Worm (Caenorhabditis elegans) whole organism, L2 larva: ENCODE data around the gene Y37E11B.10.

Source experiments
- C34F6.9 ChIP-seq: fragments of 150-350 bp; optimal IDR thresholded peaks from 2 replicates; lab custom pipeline; 2014; ENCODE audit warnings: missing biosample characterization, missing genetic modification characterization
- F13H6.1 ChIP-seq: sonication (generic microtip); optimal IDR thresholded peaks from 2 replicates; lab custom pipeline; 2016; ENCODE audit warnings: missing genetic modification characterization, missing compliant biosample characterization
- Y55F3AM.14 ChIP-seq: fragments of 200-800 bp; sonication (Bioruptor generic); optimal IDR thresholded peaks from 2 replicates; lab custom pipeline; 2018; ENCODE audit warnings: mild to moderate bottlenecking, missing genetic modification characterization, missing compliant biosample characterization
- ZK546.5 ChIP-seq: sonication (generic microtip); optimal IDR thresholded peaks from 2 replicates; lab custom pipeline; 2017; ENCODE audit warnings: missing biosample characterization, missing genetic modification characterization
- alr-1 ChIP-seq: fragments of 150-350 bp; optimal IDR thresholded peaks from 2 replicates; lab custom pipeline; 2014; ENCODE audit warnings: missing biosample characterization, missing genetic modification characterization
- aly-2 ChIP-seq: fragments of 150-350 bp; optimal IDR thresholded peaks from 2 replicates; lab custom pipeline; 2014; ENCODE audit warnings: missing biosample characterization, missing genetic modification characterization
- blmp-1 ChIP-seq: sonication (generic microtip); optimal IDR thresholded peaks from 2 replicates; lab custom pipeline; 2017; ENCODE audit warnings: missing genetic modification characterization, mild to moderate bottlenecking, missing compliant biosample characterization, antibody characterized with exemption, moderate library complexity; ENCODE audit not compliant: insufficient read depth
- ceh-16 ChIP-seq: fragments of 150-350 bp; optimal IDR thresholded peaks from 2 replicates; lab custom pipeline; 2014; ENCODE audit warnings: missing biosample characterization, missing genetic modification characterization
- egl-27 ChIP-seq: sonication (generic microtip); optimal IDR thresholded peaks from 3 replicates; lab custom pipeline; 2017; ENCODE audit warnings: missing biosample characterization, missing genetic modification reagents, missing genetic modification characterization
- elt-1 ChIP-seq: fragments of 150-350 bp; optimal IDR thresholded peaks from 2 replicates; lab custom pipeline; 2014; ENCODE audit warnings: missing biosample characterization, missing genetic modification characterization
- elt-3 ChIP-seq: sonication (generic microtip); optimal IDR thresholded peaks from 2 replicates; lab custom pipeline; 2017; ENCODE audit warnings: missing biosample characterization, missing genetic modification characterization
- fos-1 ChIP-seq: fragments of 150-350 bp; optimal IDR thresholded peaks from 2 replicates; lab custom pipeline; 2014; ENCODE audit warnings: missing biosample characterization, missing genetic modification characterization
- gmeb-1 ChIP-seq: fragments of 150-350 bp; optimal IDR thresholded peaks from 2 replicates; lab custom pipeline; 2014; ENCODE audit warnings: missing biosample characterization, missing genetic modification characterization
- lin-13 ChIP-seq: fragments of 150-350 bp; optimal IDR thresholded peaks from 2 replicates; lab custom pipeline; 2014; ENCODE audit warnings: missing biosample characterization, missing genetic modification reagents, missing genetic modification characterization
- lsy-2 ChIP-seq, 2 experiments: fragments of 150-350 bp in 1 of 2; sonication (generic microtip) in 1 of 2; optimal IDR thresholded peaks; 2 replicates each; lab custom pipeline; 2014 to 2017; ENCODE audit warnings: missing biosample characterization in 2 of 2, missing genetic modification characterization in 2 of 2
- mab-5 ChIP-seq: fragments of 150-350 bp; optimal IDR thresholded peaks from 2 replicates; lab custom pipeline; 2014; ENCODE audit warnings: missing biosample characterization, missing genetic modification characterization
- mbf-1 ChIP-seq: sonication (generic microtip); optimal IDR thresholded peaks from 2 replicates; lab custom pipeline; 2017; ENCODE audit warnings: missing biosample characterization, missing genetic modification characterization
- mdl-1 ChIP-seq, 2 experiments: fragments of 150-350 bp in 1 of 2; sonication (generic microtip) in 1 of 2; optimal IDR thresholded peaks; 2 replicates each; lab custom pipeline; 2017; ENCODE audit warnings: missing biosample characterization in 2 of 2, missing genetic modification characterization in 2 of 2
- nhr-10 ChIP-seq: sonication (generic microtip); optimal IDR thresholded peaks from 2 replicates; lab custom pipeline; 2017; ENCODE audit warnings: missing biosample characterization, missing genetic modification characterization
- nhr-11 ChIP-seq: fragments of 150-350 bp; optimal IDR thresholded peaks from 2 replicates; lab custom pipeline; 2014; ENCODE audit warnings: missing biosample characterization, missing genetic modification characterization
- nhr-12 ChIP-seq: fragments of 150-350 bp; optimal IDR thresholded peaks from 2 replicates; lab custom pipeline; 2014; ENCODE audit warnings: missing biosample characterization, missing genetic modification characterization
- nhr-23 ChIP-seq: fragments of 150-350 bp; optimal IDR thresholded peaks from 2 replicates; lab custom pipeline; 2014; ENCODE audit warnings: missing biosample characterization, missing genetic modification reagents, missing genetic modification characterization
- nhr-237 ChIP-seq: fragments of 150-350 bp; optimal IDR thresholded peaks from 2 replicates; lab custom pipeline; 2014; ENCODE audit warnings: missing biosample characterization, missing genetic modification characterization
- nhr-25 ChIP-seq: fragments of 150-350 bp; sonication (generic microtip); optimal IDR thresholded peaks from 3 replicates; lab custom pipeline; 2014; ENCODE audit warnings: missing biosample characterization, missing genetic modification characterization
- peb-1 ChIP-seq: fragments of 150-350 bp; optimal IDR thresholded peaks from 2 replicates; lab custom pipeline; 2014; ENCODE audit warnings: missing biosample characterization, missing genetic modification characterization
- sem-4 ChIP-seq: fragments of 150-350 bp; optimal IDR thresholded peaks from 2 replicates; lab custom pipeline; 2014; ENCODE audit warnings: missing biosample characterization, missing genetic modification reagents, missing genetic modification characterization
- skn-1 ChIP-seq: sonication (generic microtip); optimal IDR thresholded peaks from 2 replicates; lab custom pipeline; 2017; ENCODE audit warnings: missing biosample characterization, missing genetic modification characterization
- sma-3 ChIP-seq: sonication (generic microtip); optimal IDR thresholded peaks from 2 replicates; lab custom pipeline; 2016; ENCODE audit warnings: missing genetic modification reagents, missing genetic modification characterization, missing compliant biosample characterization
- sma-9 ChIP-seq, 2 experiments: fragments of 150-350 bp in 1 of 2; sonication (generic microtip) in 1 of 2; optimal IDR thresholded peaks; 2 replicates each; lab custom pipeline; 2014 to 2016; ENCODE audit warnings: missing genetic modification characterization in 2 of 2, mild to moderate bottlenecking in 1 of 2, missing biosample characterization in 1 of 2, missing compliant biosample characterization in 1 of 2, missing genetic modification reagents in 1 of 2, moderate library complexity in 1 of 2
- snpc-4 ChIP-seq: fragments of 150-350 bp; optimal IDR thresholded peaks from 2 replicates; lab custom pipeline; 2014; ENCODE audit warnings: missing biosample characterization, missing genetic modification characterization
- unc-39 ChIP-seq: fragments of 150-350 bp; optimal IDR thresholded peaks from 2 replicates; lab custom pipeline; 2014; ENCODE audit warnings: missing biosample characterization, missing genetic modification characterization
- unc-55 ChIP-seq: fragments of 150-350 bp; sonication (generic microtip); optimal IDR thresholded peaks from 3 replicates; lab custom pipeline; 2014; ENCODE audit warnings: missing biosample characterization, missing genetic modification reagents, missing genetic modification characterization
- unc-62 ChIP-seq: fragments of 150-350 bp; optimal IDR thresholded peaks from 2 replicates; lab custom pipeline; 2014; ENCODE audit warnings: missing biosample characterization, missing genetic modification reagents, missing genetic modification characterization
- zag-1 ChIP-seq: fragments of 150-350 bp; optimal IDR thresholded peaks from 2 replicates; lab custom pipeline; 2014; ENCODE audit warnings: missing biosample characterization, missing genetic modification characterization
- ztf-4 ChIP-seq: fragments of 150-350 bp; optimal IDR thresholded peaks from 2 replicates; lab custom pipeline; 2014; ENCODE audit warnings: missing biosample characterization, missing genetic modification characterization

The Y37E11B.10 gene

DNA sequence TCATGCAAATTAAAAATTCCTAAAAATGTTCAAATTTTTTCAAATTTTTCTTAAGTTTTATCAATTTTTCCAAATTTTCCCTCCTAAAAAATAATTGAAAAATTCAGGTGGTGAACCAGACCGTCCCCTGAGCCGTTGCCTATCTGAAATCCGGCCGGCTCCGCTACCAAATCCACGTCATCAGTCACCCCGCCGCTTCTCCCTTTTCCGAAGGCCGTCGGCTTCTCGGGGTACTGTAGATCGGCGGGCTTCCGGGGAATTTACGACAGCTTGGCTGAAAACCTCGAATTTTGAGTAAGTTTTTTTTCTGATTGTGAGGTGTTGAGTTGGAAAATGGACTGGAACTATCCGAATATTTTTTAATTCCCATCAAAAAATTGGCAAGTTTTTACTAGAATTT is 35.7 kb downstream of the Y37E11B.10 start:
- TF ChIP-seq unc-62 (no peak), nhr-237 (tag; lab: Kevin White, UChicago) (no peak), elt-3 (no peak), unc-39 (tag; lab: Kevin White, UChicago) (no peak), sma-9 (GFP tag; optimal IDR thresholded peaks at IDR 0.05; lab: Kevin White, UChicago) (no peak), sma-9 (tag; optimal IDR thresholded peaks at IDR 0.05; lab: Kevin White, UChicago) (no peak), elt-1 (tag; lab: Kevin White, UChicago) (no peak), mab-5 (tag; lab: Kevin White, UChicago) (no peak), ztf-4 (no peak), sma-3 (no peak), nhr-23 (no peak), lsy-2 (tag; optimal IDR thresholded peaks at IDR 0.05; lab: Kevin White, UChicago) (no peak), ceh-16 (no peak)

DNA sequence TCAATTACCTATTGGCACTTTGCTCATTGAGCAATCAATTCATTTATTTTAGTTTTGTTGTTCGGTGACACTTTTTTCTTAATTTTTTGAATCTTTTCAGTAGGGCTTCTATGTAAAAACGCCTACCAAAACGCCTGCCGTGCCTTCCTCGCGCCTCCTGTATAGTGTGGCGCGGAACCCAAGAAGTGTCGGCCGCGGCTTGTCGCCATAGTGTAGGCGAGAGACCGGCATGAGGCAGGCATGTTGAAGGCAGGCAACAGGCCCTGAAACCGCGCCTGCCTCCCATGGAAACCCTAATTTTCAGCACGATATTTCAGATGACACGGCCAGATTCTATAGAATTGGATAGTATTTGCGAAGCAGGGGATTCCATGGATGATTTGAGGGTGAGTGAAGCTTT is 37.7 kb downstream of the Y37E11B.10 start, which contains the start of gene otpl-1:
Gene otpl-1 (plus strand): TSS at position 372 of the 400 bp plus-strand sequence.
- TF ChIP-seq zag-1 (tag; lab: Kevin White, UChicago): no peak
- TF ChIP-seq snpc-4: peak; percentile 26

DNA sequence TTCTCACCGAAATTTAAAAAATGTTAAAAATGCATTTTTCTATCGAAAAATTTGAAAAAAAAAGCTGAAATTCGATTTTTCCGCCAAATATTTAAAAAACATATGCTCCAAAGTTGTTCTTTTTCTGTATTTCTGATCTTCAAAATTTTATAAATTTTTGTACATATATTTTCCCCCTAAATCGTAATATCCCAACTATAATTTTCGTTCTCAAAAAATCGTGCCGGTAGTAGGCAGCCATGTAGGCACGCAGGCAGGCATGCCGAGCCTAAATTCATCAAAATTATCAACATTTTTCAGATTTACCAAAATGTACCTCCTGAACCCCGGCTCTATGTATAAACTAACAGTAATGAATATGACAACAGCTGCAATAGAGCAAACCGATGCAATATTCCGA is 41.4 kb downstream of the Y37E11B.10 start, which contains the start of gene sre-5:
Gene sre-5 (plus strand): TSS at position 301 of the 400 bp plus-strand sequence.
- TF ChIP-seq unc-55 (no peak), Y55F3AM.14 (GFP tag; lab: Kevin White, UChicago) (no peak), egl-27 (tag; lab: Kevin White, UChicago) (no peak), blmp-1 (tag; lab: Kevin White, UChicago) (no peak), nhr-25 (tag; lab: Kevin White, UChicago) (no peak), zag-1 (tag; lab: Kevin White, UChicago) (no peak), sma-3 (no peak), mab-5 (tag; lab: Kevin White, UChicago) (no peak), elt-3 (no peak)

DNA sequence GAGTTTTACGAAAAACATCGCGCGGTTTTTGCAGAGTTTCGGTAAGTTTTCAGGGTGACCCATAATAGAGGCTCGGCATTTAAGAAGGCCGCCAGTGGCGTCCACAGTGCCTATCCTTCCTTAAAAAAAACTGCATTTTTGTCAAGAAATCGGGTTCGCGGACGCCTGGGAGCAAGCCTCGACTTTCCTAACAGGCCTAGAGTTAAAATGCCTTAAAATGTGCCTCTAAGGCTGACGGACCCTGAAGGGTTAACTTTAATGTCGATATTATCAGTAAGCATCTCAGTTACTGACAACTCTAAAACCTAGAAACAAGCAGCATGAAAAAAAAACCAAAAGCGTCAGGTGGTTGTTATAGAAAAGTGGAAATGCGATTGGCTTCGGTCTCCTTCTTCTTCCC is 47.1 kb downstream of the Y37E11B.10 start:
- TF ChIP-seq ztf-4 (no peak), nhr-12 (tag; lab: Kevin White, UChicago) (no peak), skn-1 (no peak), ZK546.5 (tag; lab: Kevin White, UChicago) (no peak), aly-2 (no peak), peb-1 (tag; lab: Kevin White, UChicago) (no peak), alr-1 (tag; lab: Kevin White, UChicago) (no peak), sma-3 (no peak), gmeb-1 (no peak), nhr-11 (no peak), sem-4 (tag; lab: Kevin White, UChicago) (no peak)

DNA sequence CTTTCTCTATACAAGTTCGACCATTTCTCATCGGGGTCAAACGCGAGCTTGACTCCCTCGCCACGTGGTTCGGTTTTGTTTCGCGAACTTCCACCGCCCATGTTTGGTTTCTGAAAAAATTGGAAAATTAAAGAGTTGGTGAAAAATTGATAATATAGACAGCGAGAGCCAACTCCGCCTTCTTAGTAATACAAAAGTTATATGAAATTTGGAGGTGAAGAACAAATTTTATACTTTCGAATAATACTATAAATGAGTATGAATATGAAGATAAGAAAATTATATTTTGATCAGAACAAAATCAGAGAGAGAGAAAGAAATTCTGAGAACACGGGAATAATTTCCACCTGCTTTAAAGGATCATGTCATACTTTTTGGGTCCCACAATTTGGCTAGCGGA is 48.9 kb downstream of the Y37E11B.10 start, which contains the start of gene osm-9:
Gene osm-9 (minus strand): TSS at position 101 of the 400 bp plus-strand sequence.
- no peak for TF ChIP-seq nhr-10 (tag; lab: Kevin White, UChicago)
- TF ChIP-seq elt-3: no peak
- TF ChIP-seq fos-1 (tag; lab: Kevin White, UChicago): no peak
- TF ChIP-seq lsy-2 (tag; optimal IDR thresholded peaks at IDR 0.05; lab: Kevin White, UChicago): no peak
- TF ChIP-seq lin-13 (GFP tag; lab: Kevin White, UChicago): no peak
- TF ChIP-seq skn-1: no peak
- no peak for TF ChIP-seq mbf-1
- no peak for TF ChIP-seq mdl-1 (tag; optimal IDR thresholded peaks at IDR 0.05; lab: Kevin White, UChicago)
- TF ChIP-seq nhr-11: no peak
- no peak for TF ChIP-seq F13H6.1 (tag; lab: Kevin White, UChicago)
- TF ChIP-seq mab-5 (tag; lab: Kevin White, UChicago): no peak
- no peak for TF ChIP-seq C34F6.9 (tag; lab: Kevin White, UChicago)
